Worm (Caenorhabditis elegans) whole organism, late embryonic: ENCODE data around the gene alh-11.

Experiments used
- C08G9.2 ChIP-seq: sonication (generic microtip); optimal IDR thresholded peaks from 2 replicates; lab custom pipeline; 2016; ENCODE audit warnings: mild to moderate bottlenecking, missing genetic modification characterization, moderate library complexity, missing compliant biosample characterization
- F13H6.1 ChIP-seq: sonication (generic microtip); optimal IDR thresholded peaks from 2 replicates; lab custom pipeline; 2016; ENCODE audit warnings: missing genetic modification characterization, missing compliant biosample characterization
- T23F11.4 ChIP-seq: fragments of 200-800 bp; sonication (Bioruptor generic); optimal IDR thresholded peaks from 2 replicates; lab custom pipeline; 2018; ENCODE audit warnings: mild to moderate bottlenecking, missing genetic modification characterization, missing compliant biosample characterization
- Y22D7AL.16 ChIP-seq: sonication (generic microtip); optimal IDR thresholded peaks from 2 replicates; lab custom pipeline; 2016; ENCODE audit warnings: missing genetic modification characterization, missing compliant biosample characterization
- ahr-1 ChIP-seq: sonication (generic microtip); optimal IDR thresholded peaks from 2 replicates; lab custom pipeline; 2016; ENCODE audit warnings: missing genetic modification characterization, missing compliant biosample characterization
- ceh-14 ChIP-seq: sonication (generic microtip); optimal IDR thresholded peaks from 2 replicates; lab custom pipeline; 2016; ENCODE audit warnings: missing genotype, missing genetic modification characterization, missing compliant biosample characterization
- ceh-19 ChIP-seq: fragments of 200-800 bp; sonication (Bioruptor generic); optimal IDR thresholded peaks from 2 replicates; lab custom pipeline; 2018; ENCODE audit warnings: mild to moderate bottlenecking, missing genetic modification characterization, missing compliant biosample characterization
- ceh-30 ChIP-seq: fragments of 150-350 bp; optimal IDR thresholded peaks from 2 replicates; lab custom pipeline; 2014; ENCODE audit warnings: missing biosample characterization, missing genetic modification characterization
- ceh-34 ChIP-seq: sonication (generic microtip); optimal IDR thresholded peaks from 2 replicates; lab custom pipeline; 2016; ENCODE audit warnings: mild to moderate bottlenecking, missing genetic modification characterization, missing compliant biosample characterization
- ceh-45 ChIP-seq: fragments of 200-800 bp; sonication (Bioruptor generic); IDR thresholded peaks from 2 replicates; pipeline ENCODE4 v1.3.6; 2022; ENCODE audit warnings: missing genetic modification reagents, missing genetic modification characterization, missing compliant biosample characterization
- ceh-9 ChIP-seq: sonication (generic microtip); optimal IDR thresholded peaks from 2 replicates; lab custom pipeline; 2016; ENCODE audit warnings: mild to moderate bottlenecking, missing genetic modification characterization, inconsistent platforms, missing compliant biosample characterization
- che-1 ChIP-seq: sonication (generic microtip); optimal IDR thresholded peaks from 2 replicates; lab custom pipeline; 2016; ENCODE audit warnings: mild to moderate bottlenecking, missing genetic modification characterization, missing compliant biosample characterization
- dmd-4 ChIP-seq: sonication (generic microtip); optimal IDR thresholded peaks from 2 replicates; lab custom pipeline; 2016; ENCODE audit warnings: borderline replicate concordance, missing genetic modification characterization, missing compliant biosample characterization
- elt-2 ChIP-seq: sonication (generic microtip); optimal IDR thresholded peaks from 2 replicates; lab custom pipeline; 2016; ENCODE audit warnings: missing genetic modification reagents, missing genetic modification characterization, missing compliant biosample characterization
- elt-4 ChIP-seq: sonication (generic microtip); optimal IDR thresholded peaks from 2 replicates; lab custom pipeline; 2016; ENCODE audit warnings: missing genetic modification characterization, missing compliant biosample characterization
- ets-4 ChIP-seq: sonication (generic microtip); optimal IDR thresholded peaks from 2 replicates; lab custom pipeline; 2016; ENCODE audit warnings: missing genetic modification characterization, missing compliant biosample characterization
- eyg-1 ChIP-seq: sonication (generic microtip); optimal IDR thresholded peaks from 2 replicates; lab custom pipeline; 2016; ENCODE audit warnings: missing genotype, missing genetic modification characterization, missing compliant biosample characterization
- gmeb-2 ChIP-seq: sonication (generic microtip); optimal IDR thresholded peaks from 2 replicates; lab custom pipeline; 2016; ENCODE audit warnings: missing genetic modification characterization, inconsistent platforms, missing compliant biosample characterization
- hlh-15 ChIP-seq: sonication (generic microtip); optimal IDR thresholded peaks from 2 replicates; lab custom pipeline; 2016; ENCODE audit warnings: missing genetic modification characterization, missing compliant biosample characterization
- hlh-6 ChIP-seq: sonication (generic microtip); optimal IDR thresholded peaks from 2 replicates; lab custom pipeline; 2016; ENCODE audit warnings: missing genotype, missing genetic modification characterization, missing compliant biosample characterization
- hlh-8 ChIP-seq: sonication (generic microtip); optimal IDR thresholded peaks from 2 replicates; lab custom pipeline; 2016; ENCODE audit warnings: missing genotype, missing genetic modification characterization, missing compliant biosample characterization
- mec-3 ChIP-seq: sonication (generic microtip); optimal IDR thresholded peaks from 2 replicates; lab custom pipeline; 2016; ENCODE audit warnings: borderline replicate concordance, missing genetic modification characterization, missing compliant biosample characterization
- nhr-11 ChIP-seq: fragments of 150-350 bp; optimal IDR thresholded peaks from 2 replicates; lab custom pipeline; 2014; ENCODE audit warnings: missing biosample characterization, missing genetic modification characterization
- npax-4 ChIP-seq: sonication (generic microtip); optimal IDR thresholded peaks from 2 replicates; lab custom pipeline; 2016; ENCODE audit warnings: missing genetic modification characterization, missing compliant biosample characterization
- odd-2 ChIP-seq: sonication (generic microtip); optimal IDR thresholded peaks from 2 replicates; lab custom pipeline; 2017; ENCODE audit warnings: antibody characterized with exemption, mild to moderate bottlenecking, missing genetic modification characterization, missing compliant biosample characterization
- pag-3 ChIP-seq: sonication (generic microtip); optimal IDR thresholded peaks from 2 replicates; lab custom pipeline; 2016; ENCODE audit warnings: missing compliant biosample characterization, missing genetic modification characterization, borderline replicate concordance
- pha-2 ChIP-seq: sonication (generic microtip); optimal IDR thresholded peaks from 2 replicates; lab custom pipeline; 2017; ENCODE audit warnings: mild to moderate bottlenecking, missing genetic modification characterization, missing compliant biosample characterization
- pha-4 ChIP-seq: fragments of 150-350 bp; optimal IDR thresholded peaks from 2 replicates; lab custom pipeline; 2018; ENCODE audit warnings: missing biosample characterization, missing genetic modification reagents, missing genetic modification characterization
- pqm-1 ChIP-seq: sonication (generic microtip); optimal IDR thresholded peaks from 2 replicates; lab custom pipeline; 2016; ENCODE audit warnings: missing genetic modification characterization, missing compliant biosample characterization
- pros-1 ChIP-seq: fragments of 150-350 bp; optimal IDR thresholded peaks from 2 replicates; lab custom pipeline; 2014; ENCODE audit warnings: missing biosample characterization, missing genetic modification reagents, missing genetic modification characterization
- ref-2 ChIP-seq: sonication (generic microtip); optimal IDR thresholded peaks from 2 replicates; lab custom pipeline; 2016; ENCODE audit warnings: missing genetic modification characterization, missing compliant biosample characterization
- syd-9 ChIP-seq: sonication (generic microtip); optimal IDR thresholded peaks from 2 replicates; lab custom pipeline; 2016; ENCODE audit warnings: mild to moderate bottlenecking, missing genetic modification characterization, moderate library complexity, missing compliant biosample characterization
- tbx-2 ChIP-seq: sonication (generic microtip); optimal IDR thresholded peaks from 2 replicates; lab custom pipeline; 2016; ENCODE audit warnings: missing genetic modification characterization, missing compliant biosample characterization
- tbx-7 ChIP-seq: sonication (generic microtip); optimal IDR thresholded peaks from 2 replicates; lab custom pipeline; 2016; ENCODE audit warnings: missing genotype, missing genetic modification characterization, missing compliant biosample characterization
- unc-55 ChIP-seq: sonication (generic microtip); optimal IDR thresholded peaks from 2 replicates; lab custom pipeline; 2017; ENCODE audit warnings: missing biosample characterization, missing genetic modification reagents, missing genetic modification characterization
- zip-5 ChIP-seq: sonication (generic microtip); optimal IDR thresholded peaks from 2 replicates; lab custom pipeline; 2016; ENCODE audit warnings: missing genetic modification characterization, missing compliant biosample characterization
- ztf-16 ChIP-seq: sonication (generic microtip); optimal IDR thresholded peaks from 2 replicates; lab custom pipeline; 2017; ENCODE audit warnings: missing genetic modification characterization, missing compliant biosample characterization

Gene alh-11

DNA sequence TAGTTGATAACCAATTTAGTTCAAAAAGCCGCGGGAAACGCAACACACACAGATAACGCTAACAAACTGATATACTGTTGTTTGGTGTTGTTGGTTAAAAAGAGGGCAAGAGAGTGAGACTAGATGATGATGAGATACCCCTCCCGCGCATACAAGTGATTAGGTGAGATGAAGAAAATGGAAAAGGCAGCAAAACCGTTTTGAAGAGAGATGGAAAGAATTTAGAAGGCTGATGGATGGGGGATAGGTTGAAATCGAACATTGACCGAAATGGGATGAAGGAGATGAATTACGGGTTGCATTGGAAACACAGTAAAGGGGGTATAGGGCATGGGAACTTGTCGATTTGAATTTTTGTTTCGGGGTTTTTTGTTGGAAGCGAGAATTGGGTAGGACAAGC, 29.9 kb downstream of the alh-11 start:
- TF ChIP-seq elt-4 (tag; lab: Kevin White, UChicago) = no peak
- TF ChIP-seq pag-3 (tag; lab: Kevin White, UChicago) = no peak
- peak; percentile 41 for TF ChIP-seq elt-2
- TF ChIP-seq hlh-8 = no peak

DNA sequence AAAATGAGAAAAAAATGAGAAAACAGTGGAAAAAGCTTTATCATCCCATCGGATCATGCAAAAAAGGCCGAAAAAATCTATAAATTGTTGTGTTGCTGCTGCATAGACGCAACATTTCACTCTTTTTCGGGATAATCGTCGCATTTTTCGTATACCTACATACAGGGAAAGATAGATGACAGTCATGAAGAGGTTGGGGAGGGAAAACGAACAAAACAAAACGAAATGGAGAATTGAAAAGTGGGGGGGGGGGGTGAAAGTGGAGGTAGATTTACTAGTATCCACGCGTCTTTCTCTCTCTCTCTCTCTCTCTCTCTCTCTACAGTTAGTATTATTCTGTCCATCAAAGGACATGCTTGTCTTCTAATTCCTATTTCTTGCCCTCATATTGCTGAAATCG, 34.2 kb downstream of the alh-11 start:
- TF ChIP-seq ceh-30 (tag; lab: Kevin White, UChicago) (no peak), ets-4 (tag; lab: Kevin White, UChicago) (no peak), npax-4 (tag; lab: Kevin White, UChicago) (no peak), T23F11.4 (no peak), ceh-14 (tag; lab: Kevin White, UChicago) (no peak), gmeb-2 (tag; lab: Kevin White, UChicago) (no peak), ceh-9 (tag; lab: Kevin White, UChicago) (no peak), ceh-45 (no peak), F13H6.1 (tag; lab: Kevin White, UChicago) (no peak), syd-9 (tag; lab: Kevin White, UChicago) (no peak), C08G9.2 (tag; lab: Kevin White, UChicago) (no peak), elt-2 (no peak), eyg-1 (tag; lab: Kevin White, UChicago) (no peak), pqm-1 (no peak)
- TF ChIP-seq, all 69 proteins: peak for 0

- TF ChIP-seq ztf-16 = no peak
Measured at ce11 chrIII:740382-740781, 38.3 kb downstream of the alh-11 start, which contains the start of gene idpp-1. idpp-1 (plus strand) TSS chrIII:740682.

- TF ChIP-seq zip-5 (no peak), pros-1 (no peak), npax-4 (tag; lab: Kevin White, UChicago) (no peak), ceh-45 (no peak), nhr-11 (tag; lab: Kevin White, UChicago) (no peak), pha-2 (tag; lab: Kevin White, UChicago) (no peak), ceh-19 (GFP tag; lab: Kevin White, UChicago) (no peak), syd-9 (tag; lab: Kevin White, UChicago) (no peak), ref-2 (tag; lab: Kevin White, UChicago) (no peak), unc-55 (GFP tag; lab: Kevin White, UChicago) (no peak), mec-3 (tag; lab: Kevin White, UChicago) (no peak), hlh-6 (tag; lab: Kevin White, UChicago) (no peak), tbx-7 (tag; lab: Kevin White, UChicago) (no peak), ceh-9 (tag; lab: Kevin White, UChicago) (no peak), Y22D7AL.16 (tag; lab: Kevin White, UChicago) (no peak), C08G9.2 (tag; lab: Kevin White, UChicago) (no peak), ahr-1 (tag; lab: Kevin White, UChicago) (no peak)
Measured at ce11 chrIII:728694-729093, 50.0 kb downstream of the alh-11 start.

- TF ChIP-seq pha-4 (no peak), hlh-15 (no peak), pqm-1 (no peak), ztf-16 (no peak), eyg-1 (tag; lab: Kevin White, UChicago) (no peak), tbx-2 (tag; lab: Kevin White, UChicago) (no peak), odd-2 (no peak), che-1 (tag; lab: Kevin White, UChicago) (no peak), dmd-4 (no peak), ceh-34 (tag; lab: Kevin White, UChicago) (no peak), Y22D7AL.16 (tag; lab: Kevin White, UChicago) (no peak)
Measured at ce11 chrIII:728074-728473, 50.6 kb downstream of the alh-11 start.
